Worm (Caenorhabditis elegans) whole organism, young adult: ENCODE data around the gene lias-1.

Experiments used
- ama-1 ChIP-seq, 3 experiments: fragments of 150-350 bp in 1 of 3; sonication (generic microtip) in 2 of 3; optimal IDR thresholded peaks; 2 replicates each; lab custom pipeline; 2014 to 2018; ENCODE audit warnings: missing biosample characterization in 2 of 3, missing genetic modification characterization in 2 of 3, missing genetic modification reagents in 2 of 3
- athp-1 ChIP-seq: sonication (generic microtip); optimal IDR thresholded peaks from 2 replicates; lab custom pipeline; 2017; ENCODE audit warnings: mild to moderate bottlenecking, missing genetic modification characterization, missing compliant biosample characterization
- cebp-2 ChIP-seq: fragments of 200-800 bp; sonication (Bioruptor generic); IDR thresholded peaks from 2 replicates; pipeline ENCODE4 v1.3.6; 2022; ENCODE audit warnings: missing genetic modification characterization, missing compliant biosample characterization
- let-526 ChIP-seq: fragments of 200-800 bp; sonication (Bioruptor generic); IDR thresholded peaks from 2 replicates; pipeline ENCODE4 v1.3.6; 2022; ENCODE audit warnings: missing genetic modification reagents, missing genetic modification characterization, missing compliant biosample characterization
- lir-1 ChIP-seq: fragments of 200-800 bp; sonication (Bioruptor generic); conservative IDR thresholded peaks from 2 replicates; pipeline ENCODE4 v1.3.6; 2022; ENCODE audit warnings: missing genetic modification reagents, missing genetic modification characterization, missing compliant biosample characterization
- mcd-1 ChIP-seq: fragments of 200-800 bp; sonication (Bioruptor generic); IDR thresholded peaks from 2 replicates; pipeline ENCODE4 v1.3.6; 2022; ENCODE audit warnings: missing genetic modification reagents, missing genetic modification characterization, missing compliant biosample characterization
- nfya-1 ChIP-seq: sonication (generic microtip); optimal IDR thresholded peaks from 2 replicates; lab custom pipeline; 2017; ENCODE audit warnings: antibody characterized with exemption, missing compliant biosample characterization, missing genetic modification characterization, borderline replicate concordance; ENCODE audit not compliant: insufficient read depth

DNA sequence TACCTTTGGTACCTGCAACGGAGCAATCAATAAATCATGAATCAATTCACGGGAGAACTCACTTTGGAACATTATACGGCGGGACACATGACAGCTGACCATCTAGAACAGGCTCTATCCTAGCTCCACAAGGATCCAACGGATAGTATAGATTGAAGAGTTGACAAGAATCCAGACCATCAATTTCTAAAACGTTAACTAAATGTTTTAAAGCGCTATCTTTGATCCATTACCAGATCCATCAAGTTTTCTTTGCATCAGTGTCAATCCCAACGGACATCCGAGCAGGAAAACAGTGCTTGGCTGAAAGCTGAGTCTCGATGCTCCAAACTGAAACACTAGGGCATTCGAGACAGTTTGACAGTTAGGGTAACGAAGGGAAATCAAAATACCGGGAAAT, 18.5 kb upstream of the lias-1 start:
- TF ChIP-seq lir-1 (GFP tag; lab: Robert Waterston, UW) (no peak), athp-1 (tag; lab: Kevin White, UChicago) (no peak), mcd-1 (GFP tag; lab: Robert Waterston, UW) (no peak), let-526 (GFP tag; lab: Robert Waterston, UW) (no peak), cebp-2 (GFP tag; lab: Robert Waterston, UW) (no peak), ama-1 (optimal IDR thresholded peaks at IDR 0.05; lab: Kevin White, UChicago) (no peak), ama-1 (GFP tag; optimal IDR thresholded peaks at IDR 0.05; lab: Kevin White, UChicago) (no peak), nfya-1 (no peak)
